Fruit fly (Drosophila melanogaster): ENCODE measurements around the gene CG42300.

DNA sequence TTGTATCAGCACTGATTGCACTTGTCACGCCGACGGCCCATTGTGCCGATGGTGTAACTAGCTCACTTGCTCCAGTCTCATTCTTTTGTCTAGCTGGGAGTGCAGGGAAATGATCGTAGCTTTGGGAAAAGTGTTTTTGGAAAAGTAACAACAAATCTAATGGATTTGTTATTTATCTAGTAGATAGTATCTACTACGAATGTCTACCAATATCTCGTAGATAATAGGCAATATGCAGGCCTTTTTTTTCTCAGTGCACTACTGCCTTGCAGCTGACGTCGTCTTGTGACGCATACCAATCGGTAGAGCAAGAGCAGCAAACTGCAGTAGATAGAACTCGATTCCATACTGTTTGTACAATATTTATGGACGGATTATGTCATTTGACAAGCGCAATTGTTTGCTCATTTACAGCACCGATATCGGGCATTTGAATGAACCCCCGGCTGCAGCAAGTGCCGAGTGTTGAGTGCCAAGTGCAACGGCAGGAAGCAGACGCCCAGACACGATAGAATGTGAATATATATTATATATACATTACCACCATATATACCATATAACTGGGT is 12.3 kb downstream of the CG42300 start:
- TF ChIP-seq pan (optimal IDR thresholded peaks at IDR 0.05), result no peak
- TF ChIP-seq Dll (optimal IDR thresholded peaks at IDR 0.05), result no peak
- no peak for TF ChIP-seq CG8478 (optimal IDR thresholded peaks at IDR 0.05)
- no peak for TF ChIP-seq EcR (GFP tag; optimal IDR thresholded peaks at IDR 0.05)
- no peak for TF ChIP-seq psq (optimal IDR thresholded peaks at IDR 0.05)
